Worm (Caenorhabditis elegans): ENCODE results near the gene gst-41.

DNA sequence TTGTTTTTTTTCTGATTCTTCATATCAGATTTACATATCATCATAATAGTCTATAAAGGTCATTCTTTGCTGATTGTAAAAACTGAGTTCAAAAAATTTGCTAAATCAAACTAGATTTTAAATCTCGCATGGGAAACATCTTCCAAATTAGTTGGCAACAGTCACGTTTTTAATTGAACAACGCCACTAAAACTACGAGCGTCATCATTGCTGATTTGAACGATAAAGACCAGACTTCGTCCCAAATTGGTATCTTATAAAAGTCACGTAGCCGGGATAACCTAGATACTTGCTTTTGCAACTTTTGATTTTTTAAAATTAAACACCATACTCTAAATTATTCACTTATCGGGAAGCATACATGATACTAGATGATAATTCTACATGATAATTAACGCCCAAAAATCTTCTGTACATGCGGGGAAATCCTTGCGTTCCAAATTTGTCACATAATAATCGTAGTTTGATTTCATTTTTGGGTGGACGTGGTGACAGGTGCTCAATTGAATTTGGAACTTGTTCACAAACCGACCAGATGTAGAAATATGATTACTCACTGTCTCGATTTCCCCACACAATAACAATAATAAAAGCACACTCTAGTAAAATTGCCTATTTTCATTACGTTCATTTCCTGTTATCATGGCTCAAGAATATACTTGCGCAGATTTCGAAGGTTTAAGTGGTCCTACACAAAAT lies 18.1 kb upstream of the gst-41 start, which contains the start of gene srw-67:
- TF ChIP-seq ref-1 (GFP tag; conservative IDR thresholded peaks at IDR 0.05) (no peak), cog-1 (tag; optimal IDR thresholded peaks at IDR 0.05) (no peak), flt-1 (GFP tag; IDR thresholded peaks at IDR 0.05) (no peak), med-1 (GFP tag; optimal IDR thresholded peaks at IDR 0.05; ENCODE audit: insufficient read depth) (no peak), klf-2 (GFP tag; conservative IDR thresholded peaks at IDR 0.05) (no peak), ztf-23 (GFP tag; IDR thresholded peaks at IDR 0.05) (no peak)
